Fruit fly (Drosophila melanogaster): Measurements from ENCODE around the gene capt.
A peak's percentile ranks its signal among the peaks of the same experiment; 100 is the strongest.

capt gene

dm6 chr2L:1108029-1108688 lies 49.9 kb downstream of the capt start, which contains the start of the genes PolrMT and CG14339 (continued):
- no peak for TF ChIP-seq dati (GFP tag; IDR thresholded peaks at IDR 0.05)
- no peak for TF ChIP-seq CG7745 (tag; optimal IDR thresholded peaks at IDR 0.05)
- TF ChIP-seq Fer3 (tag; optimal IDR thresholded peaks at IDR 0.05), result no peak
- no peak for TF ChIP-seq CG7839 (tag; optimal IDR thresholded peaks at IDR 0.05)
- TF ChIP-seq toy (GFP tag; IDR thresholded peaks at IDR 0.05), result no peak
- TF ChIP-seq CG17186 (GFP tag; optimal IDR thresholded peaks at IDR 0.05), result no peak
- TF ChIP-seq crp (GFP tag; optimal IDR thresholded peaks at IDR 0.05), result peak; percentile 96 to 99
- peak; percentile 23; the same call in 1 of the 2 replicates for TF ChIP-seq ara (GFP tag; IDR thresholded peaks at IDR 0.05)
- no peak for TF ChIP-seq unc-4 (GFP tag; IDR thresholded peaks at IDR 0.05; ENCODE audit: partially characterized antibody)
- TF ChIP-seq CG3163 (GFP tag; optimal IDR thresholded peaks at IDR 0.05), result peak; percentile 2
- TF ChIP-seq Spps (tag; optimal IDR thresholded peaks at IDR 0.05), result no peak
- TF ChIP-seq hkb (optimal IDR thresholded peaks at IDR 0.05), result peak; percentile 45
- 0 out of 2 replicates have a peak, but pooled peaks have one; percentile 11 for TF ChIP-seq hkb (GFP tag; IDR thresholded peaks at IDR 0.05)
- peak; percentile 10 for TF ChIP-seq Antp (GFP tag; optimal IDR thresholded peaks at IDR 0.05)
- TF ChIP-seq dimm (GFP tag; IDR thresholded peaks at IDR 0.05), result no peak
- no peak for TF ChIP-seq CG10321 (GFP tag; IDR thresholded peaks at IDR 0.05)
- peak; percentile 4 for TF ChIP-seq run (tag; optimal IDR thresholded peaks at IDR 0.05)
- TF ChIP-seq sob (GFP tag; IDR thresholded peaks at IDR 0.05), result no peak
- no peak for TF ChIP-seq z (GFP tag; IDR thresholded peaks at IDR 0.05)
- no peak for TF ChIP-seq Dbx (GFP tag; IDR thresholded peaks at IDR 0.05)
- no peak for TF ChIP-seq fru (optimal IDR thresholded peaks at IDR 0.05)
- peak; percentile 29 for TF ChIP-seq az2 (GFP tag; optimal IDR thresholded peaks at IDR 0.05)
- no peak for TF ChIP-seq CG8765 (GFP tag; IDR thresholded peaks at IDR 0.05)
- peak; percentile 85 for TF ChIP-seq Max (GFP tag; optimal IDR thresholded peaks at IDR 0.05)
- TF ChIP-seq Dref (GFP tag; IDR thresholded peaks at IDR 0.05), result 0 out of 2 replicates have a peak, but pooled peaks have one; percentile 20
- no peak for TF ChIP-seq CG6654 (GFP tag; optimal IDR thresholded peaks at IDR 0.05)
- TF ChIP-seq Atf-2 (GFP tag; optimal IDR thresholded peaks at IDR 0.05), result no peak
- peak; percentile 47 for TF ChIP-seq CG9932 (GFP tag; IDR thresholded peaks at IDR 0.05)
- TF ChIP-seq Bdp1 (GFP tag; optimal IDR thresholded peaks at IDR 0.05), result no peak
- peak; percentile 29 for TF ChIP-seq pho (GFP tag; optimal IDR thresholded peaks at IDR 0.05)
- TF ChIP-seq Sry-δ (GFP tag; optimal IDR thresholded peaks at IDR 0.05), result peak; percentile 36
- no peak for TF ChIP-seq so (GFP tag; IDR thresholded peaks at IDR 0.05)
- no peak for TF ChIP-seq CG14441 (GFP tag; IDR thresholded peaks at IDR 0.05)
- no peak for TF ChIP-seq vnd (GFP tag; IDR thresholded peaks at IDR 0.05; ENCODE audit: partially characterized antibody)
- TF ChIP-seq Scr (GFP tag; IDR thresholded peaks at IDR 0.05; ENCODE audit: partially characterized antibody), result no peak
- peak; percentile 49; the same call in 1 of the 2 replicates for TF ChIP-seq CG13287 (GFP tag; IDR thresholded peaks at IDR 0.05; ENCODE audit: partially characterized antibody)
- TF ChIP-seq CG1233 (GFP tag; optimal IDR thresholded peaks at IDR 0.05), result no peak
- TF ChIP-seq bcd (GFP tag; optimal IDR thresholded peaks at IDR 0.05), result no peak
- TF ChIP-seq repo (GFP tag; optimal IDR thresholded peaks at IDR 0.05), result peak; percentile 41
- TF ChIP-seq CG6272 (GFP tag; IDR thresholded peaks at IDR 0.05), result no peak
- TF ChIP-seq inv (GFP tag; IDR thresholded peaks at IDR 0.05; ENCODE audit: partially characterized antibody), result no peak
- no peak for TF ChIP-seq CG16779 (GFP tag; IDR thresholded peaks at IDR 0.05)
- no peak for TF ChIP-seq CG6254 (GFP tag; optimal IDR thresholded peaks at IDR 0.05)
- no peak for TF ChIP-seq CG6175 (GFP tag; IDR thresholded peaks at IDR 0.05)
- TF ChIP-seq fd102C (GFP tag; optimal IDR thresholded peaks at IDR 0.05), result no peak
- TF ChIP-seq CG2120 (GFP tag; optimal IDR thresholded peaks at IDR 0.05), result peak; percentile 65
- peak; percentile 43; the same call in 1 of the 2 replicates for TF ChIP-seq bbx (GFP tag; IDR thresholded peaks at IDR 0.05; ENCODE audit: partially characterized antibody)
- peak; percentile 94 for TF ChIP-seq cwo (GFP tag; optimal IDR thresholded peaks at IDR 0.05)
- peak; percentile 35; the same call in 1 of the 2 replicates for TF ChIP-seq amos (GFP tag; IDR thresholded peaks at IDR 0.05; ENCODE audit: partially characterized antibody)
- TF ChIP-seq Usf (GFP tag; optimal IDR thresholded peaks at IDR 0.05), result no peak
